Worm (Caenorhabditis elegans): ENCODE results near the gene eelo-2.

DNA sequence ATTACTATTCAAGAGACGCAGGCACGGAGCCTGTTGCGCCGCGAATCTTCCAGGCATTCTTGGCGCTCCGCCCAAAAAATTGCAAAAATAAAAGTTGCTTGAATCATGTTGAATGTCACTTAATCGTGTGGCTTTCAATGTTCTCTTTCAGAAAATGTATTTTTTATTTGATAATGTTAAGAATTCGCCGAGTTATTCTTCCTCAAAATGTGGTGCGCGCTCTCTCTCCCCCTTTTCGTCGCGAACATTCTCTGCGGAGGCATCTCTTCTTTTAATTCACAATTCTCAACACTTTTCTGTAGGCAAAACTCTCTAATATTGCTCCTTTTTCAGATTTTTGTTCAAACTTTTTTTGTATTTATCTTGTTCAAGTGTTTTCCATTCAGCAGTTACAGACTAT lies 28.4 kb downstream of the eelo-2 start:
- TF ChIP-seq elt-1 (tag; optimal IDR thresholded peaks at IDR 0.05) (no peak), ztf-11 (tag; optimal IDR thresholded peaks at IDR 0.05) (peak; percentile 35), sma-9 (GFP tag; optimal IDR thresholded peaks at IDR 0.05) (peak; percentile 87), sma-9 (tag; optimal IDR thresholded peaks at IDR 0.05) (no peak), egl-27 (tag; optimal IDR thresholded peaks at IDR 0.05) (peak; percentile 95), nhr-77 (tag; optimal IDR thresholded peaks at IDR 0.05) (peak; percentile 71), lsy-2 (tag; optimal IDR thresholded peaks at IDR 0.05) (peak; percentile 92 to 95), F13H6.1 (tag; optimal IDR thresholded peaks at IDR 0.05) (peak; percentile 97)

All from whole organism, L2 larva.